Worm (Caenorhabditis elegans) whole organism, young adult: ENCODE data around the gene nhr-268.

Experiments
- Y56A3A.18 ChIP-seq: fragments of 200-800 bp; sonication (Bioruptor generic); IDR thresholded peaks from 2 replicates; pipeline ENCODE4 v1.3.6; 2022; ENCODE audit warnings: missing genetic modification reagents, missing genetic modification characterization, missing compliant biosample characterization
- madf-3 ChIP-seq: fragments of 200-800 bp; sonication (Bioruptor generic); IDR thresholded peaks from 2 replicates; pipeline ENCODE4 v1.3.6; 2022; ENCODE audit warnings: missing genetic modification reagents, missing genetic modification characterization, missing compliant biosample characterization
- mxl-1 ChIP-seq: sonication (generic microtip); optimal IDR thresholded peaks from 2 replicates; lab custom pipeline; 2016; ENCODE audit warnings: missing genetic modification characterization, missing compliant biosample characterization
- nfya-2 ChIP-seq: fragments of 200-800 bp; sonication (Bioruptor generic); IDR thresholded peaks from 2 replicates; pipeline ENCODE4 v1.3.6; 2022; ENCODE audit warnings: missing genetic modification reagents, missing genetic modification characterization, missing compliant biosample characterization
- nhr-179 ChIP-seq: sonication (generic microtip); optimal IDR thresholded peaks from 2 replicates; lab custom pipeline; 2016; ENCODE audit warnings: mild to moderate bottlenecking, missing genetic modification characterization, missing compliant biosample characterization
- snpc-1.1 ChIP-seq: sonication (generic microtip); optimal IDR thresholded peaks from 2 replicates; lab custom pipeline; 2017; ENCODE audit warnings: missing genetic modification characterization, mild to moderate bottlenecking, missing compliant biosample characterization, antibody characterized with exemption, moderate library complexity, missing genotype, missing genetic modification reagents; ENCODE audit not compliant: insufficient read depth
- snpc-4 ChIP-seq, 5 experiments: fragments of 150-350 bp in 1 of 5; sonication (generic microtip) in 4 of 5; optimal IDR thresholded peaks; 2 replicates each; lab custom pipeline; 2014 to 2018; ENCODE audit warnings: missing genetic modification characterization in 5 of 5, missing biosample characterization in 3 of 5, antibody characterized with exemption in 2 of 5, mild to moderate bottlenecking in 2 of 5, missing compliant biosample characterization in 2 of 5, missing genotype in 2 of 5, moderate library complexity in 2 of 5, missing genetic modification reagents in 1 of 5
- unc-130 ChIP-seq: sonication (generic microtip); optimal IDR thresholded peaks from 2 replicates; lab custom pipeline; 2016; ENCODE audit warnings: missing genetic modification reagents, missing genetic modification characterization, missing compliant biosample characterization
- unc-62 ChIP-seq: fragments of 150-350 bp; optimal IDR thresholded peaks from 2 replicates; lab custom pipeline; 2014; ENCODE audit warnings: missing biosample characterization, missing genetic modification reagents, missing genetic modification characterization
- ztf-28 ChIP-seq: fragments of 200-800 bp; sonication (Bioruptor generic); IDR thresholded peaks from 2 replicates; pipeline ENCODE4 v1.3.6; 2022; ENCODE audit warnings: missing genetic modification reagents, missing genetic modification characterization, missing compliant biosample characterization

ce11 chrV:15661580-15661979, 28.5 kb upstream of the nhr-268 start:
- TF ChIP-seq snpc-4 (GFP tag; optimal IDR thresholded peaks at IDR 0.05; lab: Kevin White, UChicago) (no peak), snpc-4 (tag; optimal IDR thresholded peaks at IDR 0.05; lab: Kevin White, UChicago) (no peak), mxl-1 (tag; lab: Kevin White, UChicago) (no peak), unc-62 (no peak), snpc-1.1 (tag; lab: Kevin White, UChicago) (no peak), nfya-2 (no peak), Y56A3A.18 (GFP tag; lab: Robert Waterston, UW) (no peak), nhr-179 (tag; lab: Kevin White, UChicago) (no peak), unc-130 (GFP tag; lab: Kevin White, UChicago) (no peak), madf-3 (no peak), ztf-28 (GFP tag; lab: Robert Waterston, UW) (no peak)
